Worm (Caenorhabditis elegans): Measurements from ENCODE around the gene fbxa-42.
"Not testable (repeated sequence)": the region's sequence is repeated elsewhere in the genome, so short reads cannot be mapped to it uniquely, and the experiment has no call there.

The fbxa-42 gene

ce11 chrIII:2261353-2261752 is at the start of gene fbxa-42:
Gene fbxa-42 (minus strand): TSS chrIII:2261453.
- not testable (repeated sequence) for TF ChIP-seq ham-2 (GFP tag; optimal IDR thresholded peaks at IDR 0.05); hlh-1 (tag; optimal IDR thresholded peaks at IDR 0.05); nhr-237 (tag; optimal IDR thresholded peaks at IDR 0.05)

ce11 chrIII:2310996-2311395 is 49.7 kb upstream of the fbxa-42 start:
- TF ChIP-seq lsy-2 (tag; optimal IDR thresholded peaks at IDR 0.05) (no peak), ces-1 (GFP tag; optimal IDR thresholded peaks at IDR 0.05) (no peak), ceh-39 (tag; optimal IDR thresholded peaks at IDR 0.05) (no peak)

ce11 chrIII:2308026-2308425 is 46.8 kb upstream of the fbxa-42 start, which contains the start of the genes fbxa-1 and Y54F10BM.20:
Gene fbxa-1 (minus strand): TSS chrIII:2308126.
Gene Y54F10BM.20 (plus strand): TSS chrIII:2308256.
- TF ChIP-seq ceh-83 (GFP tag; optimal IDR thresholded peaks at IDR 0.05) (no peak), mls-2 (tag; optimal IDR thresholded peaks at IDR 0.05) (no peak), lin-32 (GFP tag; optimal IDR thresholded peaks at IDR 0.05) (no peak), bed-3 (GFP tag; optimal IDR thresholded peaks at IDR 0.05) (no peak)

ce11 chrIII:2304867-2305266 is 43.6 kb upstream of the fbxa-42 start, which contains the start of gene Y54F10BM.9:
Gene Y54F10BM.9 (minus strand): TSS chrIII:2304927.
- TF ChIP-seq nhr-12 (tag; optimal IDR thresholded peaks at IDR 0.05) (no peak), mab-5 (tag; optimal IDR thresholded peaks at IDR 0.05) (no peak), elt-3 (tag; optimal IDR thresholded peaks at IDR 0.05) (no peak), bed-3 (GFP tag; optimal IDR thresholded peaks at IDR 0.05) (no peak), blmp-1 (tag; optimal IDR thresholded peaks at IDR 0.05) (no peak), nhr-76 (tag; optimal IDR thresholded peaks at IDR 0.05) (no peak), lin-13 (tag; optimal IDR thresholded peaks at IDR 0.05) (peak; percentile 56), ceh-43 (GFP tag; optimal IDR thresholded peaks at IDR 0.05) (no peak), cnd-1 (tag; optimal IDR thresholded peaks at IDR 0.05) (peak; percentile 88), elt-1 (tag; optimal IDR thresholded peaks at IDR 0.05; ENCODE audit: borderline replicate concordance, insufficient read depth) (no peak), sptf-1 (tag; optimal IDR thresholded peaks at IDR 0.05) (no peak), flh-1 (GFP tag; optimal IDR thresholded peaks at IDR 0.05) (no peak), lsy-2 (tag; optimal IDR thresholded peaks at IDR 0.05) (peak; percentile 0), ces-1 (GFP tag; optimal IDR thresholded peaks at IDR 0.05) (peak; percentile 67), ceh-39 (tag; optimal IDR thresholded peaks at IDR 0.05) (no peak), ceh-83 (GFP tag; optimal IDR thresholded peaks at IDR 0.05) (no peak), snpc-4 (tag; optimal IDR thresholded peaks at IDR 0.05) (no peak), mep-1 (tag; optimal IDR thresholded peaks at IDR 0.05) (peak; percentile 36), tbx-8 (GFP tag; optimal IDR thresholded peaks at IDR 0.05) (no peak), drap-1 (GFP tag; optimal IDR thresholded peaks at IDR 0.05) (no peak), unc-39 (tag; optimal IDR thresholded peaks at IDR 0.05) (peak; percentile 32), nhr-28 (tag; optimal IDR thresholded peaks at IDR 0.05) (no peak), unc-120 (tag; optimal IDR thresholded peaks at IDR 0.05; ENCODE audit: poor library complexity, severe bottlenecking) (no peak), nhr-237 (tag; optimal IDR thresholded peaks at IDR 0.05) (no peak), mls-2 (tag; optimal IDR thresholded peaks at IDR 0.05) (peak; percentile 18), pha-4 (tag; optimal IDR thresholded peaks at IDR 0.05) (peak; percentile 31), M03D4.4 (tag; optimal IDR thresholded peaks at IDR 0.05) (no peak), zip-8 (tag; optimal IDR thresholded peaks at IDR 0.05) (no peak), ztf-11 (tag; optimal IDR thresholded peaks at IDR 0.05) (no peak), hlh-1 (tag; optimal IDR thresholded peaks at IDR 0.05) (no peak), sem-2 (GFP tag; optimal IDR thresholded peaks at IDR 0.05) (no peak), lin-32 (GFP tag; optimal IDR thresholded peaks at IDR 0.05) (peak; percentile 76), unc-62 (GFP tag; optimal IDR thresholded peaks at IDR 0.05) (no peak), nhr-2 (tag; optimal IDR thresholded peaks at IDR 0.05) (peak; percentile 25), ham-2 (GFP tag; optimal IDR thresholded peaks at IDR 0.05) (peak; percentile 30)
